Fruit fly (Drosophila melanogaster) whole organism, pupa: ENCODE results near the gene Wdfy2.

ENCODE experiments used
- CG10348 ChIP-seq: fragments of 200-800 bp; sonication (Bioruptor generic); IDR thresholded peaks from 2 replicates; pipeline ENCODE4 v1.3.6; 2022; ENCODE audit warnings: missing biosample characterization, missing genetic modification characterization
- CG12605 ChIP-seq: fragments of 200-800 bp; sonication (Bioruptor generic); IDR thresholded peaks from 2 replicates; pipeline ENCODE4 v1.3.6; 2022; ENCODE audit warnings: missing biosample characterization, missing genetic modification characterization
- CG13204 ChIP-seq: fragments of 200-800 bp; sonication (Bioruptor generic); optimal IDR thresholded peaks from 2 replicates; lab custom pipeline; 2018; ENCODE audit warnings: missing biosample characterization, mild to moderate bottlenecking, missing genetic modification characterization, moderate library complexity
- CG14655 ChIP-seq: fragments of 200-800 bp; sonication (Bioruptor generic); optimal IDR thresholded peaks from 3 replicates; lab custom pipeline; 2017; ENCODE audit warnings: mild to moderate bottlenecking, missing biosample characterization, missing genetic modification reagents, missing genetic modification characterization
- CG15710 ChIP-seq: fragments of 200-800 bp; sonication (Bioruptor generic); optimal IDR thresholded peaks from 2 replicates; lab custom pipeline; 2018; ENCODE audit warnings: missing biosample characterization, mild to moderate bottlenecking, missing genetic modification characterization, moderate library complexity
- CG17806 ChIP-seq: fragments of 200-800 bp; sonication (Bioruptor generic); optimal IDR thresholded peaks from 2 replicates; lab custom pipeline; 2018; ENCODE audit warnings: missing biosample characterization, mild to moderate bottlenecking, missing genetic modification characterization, moderate library complexity
- CG32121 ChIP-seq: fragments of 200-800 bp; sonication (Bioruptor generic); IDR thresholded peaks from 2 replicates; pipeline ENCODE4 v1.3.6; 2022; ENCODE audit warnings: missing biosample characterization, missing genetic modification characterization
- CG34367 ChIP-seq: fragments of 200-800 bp; sonication (Bioruptor generic); optimal IDR thresholded peaks from 2 replicates; lab custom pipeline; 2018; ENCODE audit warnings: missing biosample characterization, mild to moderate bottlenecking, missing genetic modification characterization
- CG4496 ChIP-seq: fragments of 200-800 bp; sonication (Bioruptor generic); IDR thresholded peaks from 3 replicates; pipeline ENCODE4 v1.3.6; 2022; ENCODE audit warnings: missing biosample characterization, missing genetic modification characterization
- CG8159 ChIP-seq: fragments of 200-800 bp; sonication (Bioruptor generic); optimal IDR thresholded peaks from 3 replicates; lab custom pipeline; 2018; ENCODE audit warnings: missing biosample characterization, mild to moderate bottlenecking, missing genetic modification characterization, moderate library complexity
- CG8301 ChIP-seq: fragments of 200-800 bp; sonication (Bioruptor generic); optimal IDR thresholded peaks from 2 replicates; lab custom pipeline; 2018; ENCODE audit warnings: missing biosample characterization, mild to moderate bottlenecking, missing genetic modification characterization
- CG9948 ChIP-seq: fragments of 200-800 bp; sonication (Bioruptor generic); optimal IDR thresholded peaks from 2 replicates; lab custom pipeline; 2018; ENCODE audit warnings: missing biosample characterization, mild to moderate bottlenecking, missing genetic modification characterization, moderate library complexity
- D1 ChIP-seq: fragments of 200-800 bp; sonication (Bioruptor generic); optimal IDR thresholded peaks from 2 replicates; lab custom pipeline; 2018; ENCODE audit warnings: missing biosample characterization, mild to moderate bottlenecking, missing genetic modification characterization, moderate library complexity
- EcR ChIP-seq: fragments of 200-800 bp; sonication (Bioruptor generic); optimal IDR thresholded peaks from 3 replicates; lab custom pipeline; 2019; ENCODE audit warnings: missing biosample characterization, missing genetic modification characterization, mild to moderate bottlenecking, moderate library complexity, missing genetic modification reagents
- Ets98B ChIP-seq: fragments of 200-800 bp; sonication (Bioruptor generic); IDR thresholded peaks from 2 replicates; pipeline ENCODE4 v1.3.6; 2022; ENCODE audit warnings: missing biosample characterization, missing genetic modification characterization
- Pif1A ChIP-seq: fragments of 200-800 bp; sonication (Bioruptor generic); optimal IDR thresholded peaks from 3 replicates; lab custom pipeline; 2016; ENCODE audit warnings: missing biosample characterization, missing genetic modification characterization
- Pif1B ChIP-seq: fragments of 200-800 bp; sonication (Bioruptor generic); optimal IDR thresholded peaks from 3 replicates; lab custom pipeline; 2016; ENCODE audit warnings: missing biosample characterization, missing genetic modification characterization
- Snoo ChIP-seq: fragments of 200-800 bp; sonication (Bioruptor generic); optimal IDR thresholded peaks from 3 replicates; lab custom pipeline; 2017; ENCODE audit warnings: missing biosample characterization, mild to moderate bottlenecking, missing genetic modification characterization, inconsistent platforms
- fd96Ca ChIP-seq: fragments of 200-800 bp; sonication (Bioruptor generic); IDR thresholded peaks from 3 replicates; pipeline ENCODE4 v1.3.6; 2022; ENCODE audit warnings: missing biosample characterization, missing genetic modification characterization
- gl ChIP-seq: fragments of 200-800 bp; sonication (Bioruptor generic); optimal IDR thresholded peaks from 2 replicates; lab custom pipeline; 2018; ENCODE audit warnings: missing biosample characterization, mild to moderate bottlenecking, missing genetic modification characterization
- rn ChIP-seq: fragments of 200-800 bp; sonication (Bioruptor generic); IDR thresholded peaks from 2 replicates; pipeline ENCODE4 v1.3.6; 2022; ENCODE audit warnings: missing biosample characterization, missing genetic modification characterization

Wdfy2 gene

dm6 chr2L:10381890-10382450 lies 41.1 kb upstream of the Wdfy2 start, which contains the start of gene CG5096:
Gene CG5096 (plus strand): TSS chr2L:10382263.
- peak; percentile 3 for TF ChIP-seq CG34367 (tag; lab: Kevin White, UChicago)
- no peak for TF ChIP-seq CG13204 (GFP tag; lab: Kevin White, UChicago)
- no peak for TF ChIP-seq Pif1B
- no peak for TF ChIP-seq CG10348 (GFP tag; lab: Robert Waterston, UW)
- TF ChIP-seq CG4496 (GFP tag; lab: Robert Waterston, UW): peak; percentile 72
- no peak for TF ChIP-seq rn (GFP tag; lab: Robert Waterston, UW)
- no peak for TF ChIP-seq CG12605 (GFP tag; lab: Robert Waterston, UW)
- TF ChIP-seq CG8159: no peak
- no peak for TF ChIP-seq EcR (GFP tag; lab: Kevin White, UChicago)
- no peak for TF ChIP-seq fd96Ca
- TF ChIP-seq D1: no peak
- TF ChIP-seq gl (tag; lab: Kevin White, UChicago): no peak
- TF ChIP-seq Ets98B (GFP tag; lab: Robert Waterston, UW): peak; percentile 37
- TF ChIP-seq CG8301 (tag; lab: Kevin White, UChicago): no peak
- TF ChIP-seq CG17806 (tag; lab: Kevin White, UChicago): peak; percentile 60
- TF ChIP-seq CG32121 (GFP tag; lab: Robert Waterston, UW): peak; percentile 41; the same call in 1 of the 2 replicates
- TF ChIP-seq CG9948: peak; percentile 32
- TF ChIP-seq CG15710 (tag; lab: Kevin White, UChicago): peak; percentile 53
- TF ChIP-seq CG14655 (GFP tag; lab: Kevin White, UChicago): no peak
- no peak for TF ChIP-seq Pif1A
- TF ChIP-seq Snoo: peak; percentile 54

dm6 chr2L:10386208-10386805 lies 36.8 kb upstream of the Wdfy2 start, which contains the start of the genes Cdk1 and mRpS7:
Gene Cdk1 (minus strand): TSS chr2L:10386262.
Gene mRpS7 (plus strand): TSS chr2L:10386662.
- TF ChIP-seq Snoo (peak; percentile 62), CG14655 (GFP tag; lab: Kevin White, UChicago) (no peak), EcR (GFP tag; lab: Kevin White, UChicago) (no peak), CG8301 (tag; lab: Kevin White, UChicago) (peak; percentile 55), rn (GFP tag; lab: Robert Waterston, UW) (no peak), Ets98B (GFP tag; lab: Robert Waterston, UW) (peak; percentile 46), fd96Ca (no peak), Pif1A (peak; percentile 39), CG15710 (tag; lab: Kevin White, UChicago) (peak; percentile 61), CG8159 (peak; percentile 73), gl (tag; lab: Kevin White, UChicago) (no peak), CG17806 (tag; lab: Kevin White, UChicago) (peak; percentile 66), CG32121 (GFP tag; lab: Robert Waterston, UW) (peak; percentile 45; the same call in 1 of the 2 replicates), CG34367 (tag; lab: Kevin White, UChicago) (peak; percentile 43), CG13204 (GFP tag; lab: Kevin White, UChicago) (no peak), CG10348 (GFP tag; lab: Robert Waterston, UW) (no peak), CG9948 (peak; percentile 71), CG12605 (GFP tag; lab: Robert Waterston, UW) (no peak; the same call in 1 of the 2 replicates), D1 (no peak), Pif1B (no peak), CG4496 (GFP tag; lab: Robert Waterston, UW) (peak; percentile 70; the same call in 2 of the 3 replicates)

dm6 chr2L:10386824-10387223 lies 36.3 kb upstream of the Wdfy2 start:
- TF ChIP-seq Pif1B: no peak
- TF ChIP-seq, all 21 proteins: peak for 0

dm6 chr2L:10387869-10388726 lies 35.0 kb upstream of the Wdfy2 start, which contains the start of gene da:
Gene da (plus strand): TSS chr2L:10388105.
- TF ChIP-seq CG10348 (GFP tag; lab: Robert Waterston, UW) (no peak), CG8301 (tag; lab: Kevin White, UChicago) (peak; percentile 16), Pif1A (peak; percentile 45), CG9948 (peak; percentile 32), rn (GFP tag; lab: Robert Waterston, UW) (no peak), fd96Ca (no peak), Ets98B (GFP tag; lab: Robert Waterston, UW) (peak; percentile 67), CG15710 (tag; lab: Kevin White, UChicago) (peak; percentile 39), CG13204 (GFP tag; lab: Kevin White, UChicago) (no peak), gl (tag; lab: Kevin White, UChicago) (no peak), Snoo (peak; percentile 41), CG34367 (tag; lab: Kevin White, UChicago) (peak; percentile 17), CG4496 (GFP tag; lab: Robert Waterston, UW) (peak; percentile 65; the same call in 2 of the 3 replicates), Pif1B (no peak), CG32121 (GFP tag; lab: Robert Waterston, UW) (peak; percentile 61; the same call in 1 of the 2 replicates), EcR (GFP tag; lab: Kevin White, UChicago) (no peak), D1 (peak; percentile 72), CG12605 (GFP tag; lab: Robert Waterston, UW) (peak; percentile 28), CG14655 (GFP tag; lab: Kevin White, UChicago) (no peak), CG8159 (peak; percentile 31), CG17806 (tag; lab: Kevin White, UChicago) (peak; percentile 31)
- TF ChIP-seq, all 21 proteins: peak for 13
